Fruit fly (Drosophila melanogaster) whole organism, embryonic: ENCODE data around the gene CG43678.
A peak's percentile ranks its signal among the peaks of the same experiment; 100 is the strongest.

ENCODE experiments used
- Bdp1 ChIP-seq: fragments of 200-800 bp; sonication (Bioruptor generic); optimal IDR thresholded peaks from 3 replicates; lab custom pipeline; 2016; ENCODE audit warnings: missing biosample characterization, missing genetic modification characterization
- CG10431 ChIP-seq: fragments of 200-800 bp; sonication (Bioruptor generic); optimal IDR thresholded peaks from 3 replicates; lab custom pipeline; 2018; ENCODE audit warnings: missing biosample characterization, mild to moderate bottlenecking, missing genetic modification characterization
- CG12155 ChIP-seq: fragments of 200-800 bp; sonication (Bioruptor generic); optimal IDR thresholded peaks from 3 replicates; lab custom pipeline; 2016; ENCODE audit warnings: missing biosample characterization, missing genetic modification characterization
- CG14441 ChIP-seq: fragments of 200-800 bp; sonication (Bioruptor generic); IDR thresholded peaks from 2 replicates; pipeline ENCODE4 v1.3.6; 2022; ENCODE audit warnings: missing biosample characterization, missing genetic modification characterization
- CG17829 ChIP-seq: fragments of 200-800 bp; optimal IDR thresholded peaks from 2 replicates; lab custom pipeline; 2019; ENCODE audit warnings: missing biosample characterization, mild to moderate bottlenecking, missing genetic modification characterization, moderate library complexity
- CG30020 ChIP-seq: fragments of 200-800 bp; optimal IDR thresholded peaks from 2 replicates; lab custom pipeline; 2019; ENCODE audit warnings: missing biosample characterization, mild to moderate bottlenecking, missing genetic modification characterization, moderate library complexity
- CG4404 ChIP-seq: fragments of 200-800 bp; sonication (Bioruptor generic); IDR thresholded peaks from 2 replicates; pipeline ENCODE4 v1.3.6; 2022; ENCODE audit warnings: missing biosample characterization, missing genetic modification characterization
- CG6689 ChIP-seq: fragments of 200-800 bp; sonication (Bioruptor generic); IDR thresholded peaks from 2 replicates; pipeline ENCODE4 v1.3.6; 2022; ENCODE audit warnings: missing biosample characterization, missing genetic modification characterization
- CG6765 ChIP-seq: fragments of 200-800 bp; sonication (Bioruptor generic); optimal IDR thresholded peaks from 3 replicates; lab custom pipeline; 2017; ENCODE audit warnings: missing biosample characterization, mild to moderate bottlenecking, missing genetic modification characterization
- CG7271 ChIP-seq: fragments of 200-800 bp; sonication (Bioruptor generic); optimal IDR thresholded peaks from 2 replicates; lab custom pipeline; 2018; ENCODE audit warnings: missing biosample characterization, mild to moderate bottlenecking, missing genetic modification characterization, moderate library complexity
- CG8290 ChIP-seq, 3 experiments: fragments of 200-800 bp; sonication (Bioruptor generic); optimal IDR thresholded peaks; 2 replicates each; lab custom pipeline; 2016 to 2019; ENCODE audit warnings: missing biosample characterization in 3 of 3, missing genetic modification characterization in 3 of 3, mild to moderate bottlenecking in 2 of 3, moderate library complexity in 1 of 3
- CG8944 ChIP-seq: fragments of 200-800 bp; sonication (Bioruptor generic); optimal IDR thresholded peaks from 3 replicates; lab custom pipeline; 2016; ENCODE audit warnings: missing biosample characterization, missing genetic modification characterization
- CG9932 ChIP-seq: fragments of 200-800 bp; sonication (Bioruptor generic); IDR thresholded peaks from 2 replicates; pipeline ENCODE4 v1.3.6; 2022; ENCODE audit warnings: missing biosample characterization, missing genetic modification characterization
- Dfd ChIP-seq, 2 experiments: fragments of >200 bp; optimal IDR thresholded peaks; 2 replicates each; lab custom pipeline; 2017; ENCODE audit warnings: missing biosample characterization in 2 of 2, missing genetic modification characterization in 2 of 2
- Hr51 ChIP-seq, 2 experiments: fragments of 200-800 bp; sonication (Bioruptor generic); optimal IDR thresholded peaks; 2 replicates in 1 of 2; 3 replicates in 1 of 2; lab custom pipeline; 2016 to 2018; ENCODE audit warnings: missing biosample characterization in 2 of 2, missing genetic modification characterization in 2 of 2, mild to moderate bottlenecking in 1 of 2, moderate library complexity in 1 of 2
- Meics ChIP-seq: fragments of 200-800 bp; sonication (Bioruptor generic); optimal IDR thresholded peaks from 2 replicates; lab custom pipeline; 2017; ENCODE audit warnings: missing biosample characterization, mild to moderate bottlenecking, missing genetic modification characterization
- NC2β ChIP-seq: fragments of 200-800 bp; sonication (Bioruptor generic); optimal IDR thresholded peaks from 2 replicates; lab custom pipeline; 2016; ENCODE audit warnings: missing biosample characterization, missing genetic modification characterization
- Rfx ChIP-seq: fragments of 200-800 bp; sonication (Bioruptor generic); IDR thresholded peaks from 2 replicates; pipeline ENCODE4 v1.3.6; 2022; ENCODE audit warnings: missing biosample characterization, missing genetic modification characterization
- Rx ChIP-seq: fragments of 200-800 bp; sonication (Bioruptor generic); IDR thresholded peaks from 2 replicates; pipeline ENCODE4 v1.3.6; 2022; ENCODE audit warnings: missing biosample characterization, missing genetic modification characterization
- Sry-δ ChIP-seq: fragments of 200-800 bp; sonication (Bioruptor generic); optimal IDR thresholded peaks from 2 replicates; lab custom pipeline; 2016; ENCODE audit warnings: missing biosample characterization, missing genetic modification characterization
- TFAM ChIP-seq: fragments of 200-800 bp; sonication (Bioruptor generic); optimal IDR thresholded peaks from 2 replicates; lab custom pipeline; 2017; ENCODE audit warnings: missing biosample characterization, missing genetic modification characterization, inconsistent platforms
- Tbp ChIP-seq: fragments of >200 bp; optimal IDR thresholded peaks from 2 replicates; lab custom pipeline; 2018; ENCODE audit warnings: missing biosample characterization, missing genetic modification characterization
- Vsx1 ChIP-seq: fragments of 200-800 bp; sonication (Bioruptor generic); optimal IDR thresholded peaks from 2 replicates; lab custom pipeline; 2017; ENCODE audit warnings: missing biosample characterization, mild to moderate bottlenecking, missing genetic modification characterization, missing genetic modification reagents
- amos ChIP-seq: fragments of 200-800 bp; sonication (Bioruptor generic); IDR thresholded peaks from 2 replicates; pipeline ENCODE4 v1.3.6; 2022; ENCODE audit warnings: missing biosample characterization, missing genetic modification characterization; ENCODE audit not compliant: partially characterized antibody
- bcd ChIP-seq: fragments of 200-800 bp; sonication (Bioruptor generic); optimal IDR thresholded peaks from 2 replicates; lab custom pipeline; 2017; ENCODE audit warnings: missing biosample characterization, mild to moderate bottlenecking, missing genetic modification characterization
- eve ChIP-seq, 2 experiments: fragments of >200 bp; optimal IDR thresholded peaks; 2 replicates each; lab custom pipeline; 2017; ENCODE audit warnings: missing biosample characterization in 2 of 2, missing genetic modification characterization in 2 of 2
- fu2 ChIP-seq: fragments of 200-800 bp; sonication (Bioruptor generic); optimal IDR thresholded peaks from 2 replicates; lab custom pipeline; 2016; ENCODE audit warnings: missing biosample characterization, missing genetic modification characterization
- ham ChIP-seq: fragments of 200-800 bp; sonication (Bioruptor generic); IDR thresholded peaks from 2 replicates; pipeline ENCODE4 v1.3.6; 2022; ENCODE audit warnings: missing biosample characterization, missing genetic modification characterization
- hkb ChIP-seq, 2 experiments: fragments of 200-800 bp in 1 of 2; fragments of >200 bp in 1 of 2; sonication (Bioruptor generic) in 1 of 2; IDR thresholded peaks in 1 of 2; optimal IDR thresholded peaks in 1 of 2; 2 replicates each; pipeline versions ENCODE4 v1.3.6 to Lab custom; 2017 to 2022; ENCODE audit warnings: missing biosample characterization in 1 of 2, missing genetic modification characterization in 1 of 2
- ind ChIP-seq: fragments of 200-800 bp; sonication (Bioruptor generic); optimal IDR thresholded peaks from 3 replicates; lab custom pipeline; 2016; ENCODE audit warnings: missing biosample characterization, missing genetic modification characterization
- lab ChIP-seq: fragments of 200-800 bp; sonication (Bioruptor generic); optimal IDR thresholded peaks from 3 replicates; lab custom pipeline; 2017; ENCODE audit warnings: missing biosample characterization, missing genetic modification characterization, mild to moderate bottlenecking, moderate library complexity, missing genetic modification reagents
- mam ChIP-seq: fragments of 200-800 bp; sonication (Bioruptor generic); optimal IDR thresholded peaks from 3 replicates; lab custom pipeline; 2016; ENCODE audit warnings: missing biosample characterization, missing genetic modification characterization
- pfk ChIP-seq: fragments of 200-800 bp; sonication (Bioruptor generic); optimal IDR thresholded peaks from 2 replicates; lab custom pipeline; 2018; ENCODE audit warnings: missing biosample characterization, mild to moderate bottlenecking, missing genetic modification characterization, moderate library complexity
- schlank ChIP-seq: fragments of 200-800 bp; sonication (Bioruptor generic); optimal IDR thresholded peaks from 2 replicates; lab custom pipeline; 2018; ENCODE audit warnings: missing biosample characterization, mild to moderate bottlenecking, missing genetic modification characterization
- sens ChIP-seq: fragments of 200-800 bp; sonication (Bioruptor generic); peaks from one replicate; lab custom pipeline; 2016; ENCODE audit warnings: missing biosample characterization, missing genetic modification characterization
- slbo ChIP-seq: fragments of 200-800 bp; sonication (Bioruptor generic); IDR thresholded peaks from 2 replicates; pipeline ENCODE4 v1.3.6; 2022; ENCODE audit warnings: missing biosample characterization, missing genetic modification characterization
- zen ChIP-seq: fragments of 200-800 bp; sonication (Bioruptor generic); optimal IDR thresholded peaks from 3 replicates; lab custom pipeline; 2018; ENCODE audit warnings: missing biosample characterization, mild to moderate bottlenecking, missing genetic modification characterization, moderate library complexity

The CG43678 gene

DNA sequence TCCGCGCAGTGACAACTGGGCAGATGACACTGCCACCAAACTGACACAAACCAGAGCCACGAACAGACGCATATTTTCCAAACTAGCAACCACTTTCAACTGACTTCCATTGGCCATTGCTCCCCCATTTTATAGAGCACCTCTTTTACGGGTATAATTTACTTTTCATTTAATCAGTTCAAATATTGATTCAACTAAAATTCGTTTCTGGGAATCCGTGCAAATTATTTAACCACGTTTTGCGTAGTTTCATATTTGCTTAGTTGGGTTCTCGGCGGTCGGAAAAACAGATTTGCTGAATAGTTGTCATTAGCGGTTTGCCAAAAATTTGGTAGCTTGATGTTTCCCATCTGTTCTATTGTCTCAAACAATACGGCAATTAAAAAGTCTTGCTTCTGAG lies 12.3 kb upstream of the CG43678 start, which contains the start of gene CG13460:
Gene CG13460 (minus strand): TSS at position 101 of the 400 bp plus-strand sequence.
- no peak for TF ChIP-seq Bdp1 (GFP tag; lab: Kevin White, UChicago)
- no peak for TF ChIP-seq amos (GFP tag; lab: Robert Waterston, UW)
- TF ChIP-seq CG8290 (GFP tag; optimal IDR thresholded peaks at IDR 0.05; lab: Kevin White, UChicago), result no peak
- TF ChIP-seq CG8290 (tag; optimal IDR thresholded peaks at IDR 0.05; lab: Kevin White, UChicago), result no peak
- no peak for TF ChIP-seq schlank
- no peak for TF ChIP-seq Dfd (GFP tag; optimal IDR thresholded peaks at IDR 0.05; lab: Kevin White, UChicago)
- no peak for TF ChIP-seq hkb (optimal IDR thresholded peaks at IDR 0.05; lab: Kevin White, UChicago)
- TF ChIP-seq hkb (GFP tag; IDR thresholded peaks at IDR 0.05; lab: Robert Waterston, UW), result no peak
- TF ChIP-seq pfk (GFP tag; lab: Kevin White, UChicago), result no peak
- no peak for TF ChIP-seq CG4404 (GFP tag; lab: Robert Waterston, UW)
- TF ChIP-seq fu2 (GFP tag; lab: Kevin White, UChicago), result no peak
- TF ChIP-seq CG30020 (tag; lab: Kevin White, UChicago), result no peak
- TF ChIP-seq CG12155 (GFP tag; lab: Kevin White, UChicago), result no peak
- no peak for TF ChIP-seq Rx (GFP tag; lab: Robert Waterston, UW)
- no peak for TF ChIP-seq Hr51 (GFP tag; optimal IDR thresholded peaks at IDR 0.05; lab: Kevin White, UChicago)
- no peak for TF ChIP-seq CG14441
- no peak for TF ChIP-seq CG7271 (tag; lab: Kevin White, UChicago)
- TF ChIP-seq ham (GFP tag; lab: Robert Waterston, UW), result no peak
- TF ChIP-seq CG10431 (GFP tag; lab: Kevin White, UChicago), result no peak
- TF ChIP-seq Vsx1 (GFP tag; lab: Kevin White, UChicago), result no peak
- TF ChIP-seq Tbp (GFP tag; lab: Kevin White, UChicago), result no peak
- no peak for TF ChIP-seq CG9932 (GFP tag; lab: Robert Waterston, UW)

DNA sequence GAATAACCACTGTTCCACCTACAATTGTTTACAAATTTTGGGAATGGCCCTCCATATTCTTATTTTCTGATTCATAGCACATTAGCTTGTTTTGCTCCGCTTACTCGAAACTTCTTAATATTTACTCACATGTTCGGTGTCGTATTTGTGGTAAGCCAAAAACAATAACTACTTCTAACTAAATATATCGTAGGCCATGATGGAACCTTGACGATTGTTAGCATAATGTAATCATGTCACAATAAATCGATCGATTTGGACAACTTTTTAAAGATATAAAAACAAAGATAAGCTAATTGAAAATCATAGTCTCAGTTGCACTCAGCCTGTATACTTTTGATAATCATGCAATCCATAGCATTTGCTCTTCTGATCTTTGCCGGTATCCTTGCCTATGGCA lies 5.2 kb upstream of the CG43678 start, which contains the start of gene EAChm:
Gene EAChm (plus strand): TSS at position 301 of the 400 bp plus-strand sequence.
- TF ChIP-seq mam (GFP tag; lab: Kevin White, UChicago) (no peak), CG8944 (no peak), Meics (GFP tag; lab: Kevin White, UChicago) (peak; percentile 11), CG17829 (tag; lab: Kevin White, UChicago) (no peak)

DNA sequence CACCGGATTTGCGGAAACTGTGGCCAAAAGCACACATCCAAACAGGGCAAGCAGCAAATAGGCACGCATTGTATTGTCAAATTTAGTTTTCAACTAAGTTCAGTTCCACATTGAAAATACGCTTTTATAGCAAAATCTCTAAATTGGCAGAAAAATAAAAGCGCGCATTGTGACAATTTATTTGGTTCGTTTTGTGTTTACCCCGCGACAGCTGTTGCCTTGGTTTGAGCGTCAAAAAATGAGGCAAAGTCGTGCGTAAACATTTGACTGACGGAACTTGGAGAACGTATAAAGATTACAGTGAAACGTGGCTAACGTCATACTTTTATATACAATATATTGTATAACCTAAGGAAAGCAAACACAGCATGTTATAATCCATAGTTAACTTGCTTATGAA lies 4.7 kb upstream of the CG43678 start, which contains the start of gene CG18649:
Gene CG18649 (minus strand): TSS at position 101 of the 400 bp plus-strand sequence.
- TF ChIP-seq ind (GFP tag; lab: Kevin White, UChicago), result peak; percentile 29
- 0 out of 2 replicates have a peak, but pooled peaks have one; percentile 6 for TF ChIP-seq CG6689 (GFP tag; lab: Robert Waterston, UW)
- no peak for TF ChIP-seq slbo (GFP tag; lab: Robert Waterston, UW)
- TF ChIP-seq lab (GFP tag; lab: Kevin White, UChicago), result peak; percentile 10
- TF ChIP-seq NC2β (GFP tag; lab: Kevin White, UChicago), result no peak
- peak; percentile 18; the same call in 1 of the 2 replicates for TF ChIP-seq Rfx
- no peak for TF ChIP-seq bcd (GFP tag; lab: Kevin White, UChicago)
- peak; percentile 3 for TF ChIP-seq CG6765 (GFP tag; lab: Kevin White, UChicago)
- TF ChIP-seq, all 482 proteins: peak for 5

DNA sequence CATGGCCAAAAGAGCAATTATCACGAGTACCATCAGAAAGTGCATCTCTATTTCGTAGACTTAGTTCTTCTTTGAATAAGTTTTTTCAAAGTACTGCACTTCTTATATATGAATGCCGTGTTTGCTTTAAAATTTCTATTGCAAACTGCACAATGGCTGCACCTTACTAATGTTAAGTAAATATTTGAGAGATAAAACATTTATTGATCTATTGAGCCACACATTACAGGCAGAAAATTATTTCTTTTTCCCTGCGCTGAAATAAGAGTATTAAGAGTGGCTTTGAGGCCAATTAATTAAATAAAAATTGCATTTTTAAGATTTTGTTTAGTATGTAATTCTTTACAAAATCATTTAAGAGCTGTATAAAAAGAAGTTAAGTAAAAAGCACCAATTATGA lies 4.0 kb upstream of the CG43678 start, which contains the start of gene CG43680:
Gene CG43680 (minus strand): TSS at position 101 of the 400 bp plus-strand sequence.
- TF ChIP-seq TFAM (GFP tag; lab: Kevin White, UChicago) (no peak), sens (peak; percentile 50), eve (GFP tag; optimal IDR thresholded peaks at IDR 0.05; lab: Kevin White, UChicago) (no peak), Sry-δ (GFP tag; lab: Kevin White, UChicago) (no peak), zen (tag; lab: Kevin White, UChicago) (no peak)
